Worm (Caenorhabditis elegans) whole organism, mixed stage, embryonic: ENCODE data around the gene T16G12.13.
A peak's percentile ranks its signal among the peaks of the same experiment; 100 is the strongest.

Experiments used
- M03D4.4 ChIP-seq: sonication (generic microtip); optimal IDR thresholded peaks from 2 replicates; lab custom pipeline; 2017; ENCODE audit warnings: mild to moderate bottlenecking, missing genetic modification characterization, missing compliant biosample characterization
- bed-3 ChIP-seq: fragments of 200-800 bp; sonication (Bioruptor generic); optimal IDR thresholded peaks from 3 replicates; lab custom pipeline; 2018; ENCODE audit warnings: mild to moderate bottlenecking, missing genetic modification characterization, moderate library complexity, missing compliant biosample characterization
- blmp-1 ChIP-seq: fragments of 150-350 bp; optimal IDR thresholded peaks from 2 replicates; lab custom pipeline; 2014; ENCODE audit warnings: missing biosample characterization, missing genetic modification characterization
- ceh-39 ChIP-seq: fragments of 150-350 bp; optimal IDR thresholded peaks from 2 replicates; lab custom pipeline; 2014; ENCODE audit warnings: missing biosample characterization, missing genetic modification characterization
- ceh-43 ChIP-seq: fragments of 200-800 bp; sonication (Bioruptor generic); optimal IDR thresholded peaks from 2 replicates; lab custom pipeline; 2018; ENCODE audit warnings: mild to moderate bottlenecking, missing genetic modification characterization, moderate library complexity, missing compliant biosample characterization
- ceh-83 ChIP-seq: fragments of 200-800 bp; sonication (Bioruptor generic); optimal IDR thresholded peaks from 2 replicates; lab custom pipeline; 2018; ENCODE audit warnings: mild to moderate bottlenecking, missing genetic modification characterization, missing compliant biosample characterization
- ces-1 ChIP-seq: fragments of 150-350 bp; optimal IDR thresholded peaks from 2 replicates; lab custom pipeline; 2014; ENCODE audit warnings: missing biosample characterization, missing genetic modification reagents, missing genetic modification characterization
- cnd-1 ChIP-seq: fragments of 200-800 bp; sonication (Bioruptor generic); optimal IDR thresholded peaks from 2 replicates; lab custom pipeline; 2018; ENCODE audit warnings: mild to moderate bottlenecking, missing genetic modification characterization, missing compliant biosample characterization
- drap-1 ChIP-seq: fragments of 200-800 bp; sonication (Bioruptor generic); optimal IDR thresholded peaks from 3 replicates; lab custom pipeline; 2018; ENCODE audit warnings: mild to moderate bottlenecking, missing genetic modification characterization, missing compliant biosample characterization
- elt-1 ChIP-seq: sonication (generic microtip); optimal IDR thresholded peaks from 2 replicates; lab custom pipeline; 2017; ENCODE audit warnings: missing genetic modification characterization, mild to moderate bottlenecking, missing compliant biosample characterization, antibody characterized with exemption, moderate library complexity, borderline replicate concordance; ENCODE audit not compliant: insufficient read depth
- elt-3 ChIP-seq: fragments of 150-350 bp; optimal IDR thresholded peaks from 2 replicates; lab custom pipeline; 2014; ENCODE audit warnings: missing biosample characterization, missing genetic modification characterization
- flh-1 ChIP-seq: fragments of 200-800 bp; sonication (Bioruptor generic); optimal IDR thresholded peaks from 2 replicates; lab custom pipeline; 2018; ENCODE audit warnings: mild to moderate bottlenecking, missing genetic modification characterization, moderate library complexity, missing compliant biosample characterization
- ham-2 ChIP-seq: fragments of 200-800 bp; sonication (Bioruptor generic); optimal IDR thresholded peaks from 2 replicates; lab custom pipeline; 2018; ENCODE audit warnings: mild to moderate bottlenecking, missing genetic modification characterization, missing compliant biosample characterization
- hlh-1 ChIP-seq: fragments of 150-350 bp; optimal IDR thresholded peaks from 2 replicates; lab custom pipeline; 2014; ENCODE audit warnings: missing biosample characterization, missing genetic modification reagents, missing genetic modification characterization
- lin-13 ChIP-seq: fragments of 150-350 bp; optimal IDR thresholded peaks from 2 replicates; lab custom pipeline; 2014; ENCODE audit warnings: missing biosample characterization, missing genetic modification characterization
- lin-32 ChIP-seq: fragments of 200-800 bp; sonication (Bioruptor generic); optimal IDR thresholded peaks from 2 replicates; lab custom pipeline; 2018; ENCODE audit warnings: mild to moderate bottlenecking, missing genetic modification characterization, missing compliant biosample characterization
- lsy-2 ChIP-seq: fragments of 150-350 bp; optimal IDR thresholded peaks from 2 replicates; lab custom pipeline; 2014; ENCODE audit warnings: missing biosample characterization, missing genetic modification characterization
- mab-5 ChIP-seq: fragments of 150-350 bp; optimal IDR thresholded peaks from 2 replicates; lab custom pipeline; 2014; ENCODE audit warnings: missing biosample characterization, missing genetic modification characterization
- mep-1 ChIP-seq: fragments of 150-350 bp; optimal IDR thresholded peaks from 2 replicates; lab custom pipeline; 2017; ENCODE audit warnings: missing biosample characterization, missing genetic modification reagents, missing genetic modification characterization, inconsistent platforms
- mls-2 ChIP-seq: sonication (generic microtip); optimal IDR thresholded peaks from 2 replicates; lab custom pipeline; 2016; ENCODE audit warnings: mild to moderate bottlenecking, missing genetic modification characterization, moderate library complexity, missing compliant biosample characterization
- nhr-12 ChIP-seq: fragments of 150-350 bp; optimal IDR thresholded peaks from 2 replicates; lab custom pipeline; 2014; ENCODE audit warnings: missing biosample characterization, missing genetic modification characterization
- nhr-2 ChIP-seq: fragments of 150-350 bp; optimal IDR thresholded peaks from 2 replicates; lab custom pipeline; 2014; ENCODE audit warnings: missing biosample characterization, missing genetic modification characterization
- nhr-237 ChIP-seq: fragments of 150-350 bp; optimal IDR thresholded peaks from 2 replicates; lab custom pipeline; 2014; ENCODE audit warnings: missing biosample characterization, missing genetic modification characterization
- nhr-28 ChIP-seq: fragments of 150-350 bp; optimal IDR thresholded peaks from 2 replicates; lab custom pipeline; 2014; ENCODE audit warnings: missing biosample characterization, missing genetic modification characterization
- nhr-76 ChIP-seq: sonication (generic microtip); optimal IDR thresholded peaks from 2 replicates; lab custom pipeline; 2017; ENCODE audit warnings: missing biosample characterization, missing genetic modification characterization
- pha-4 ChIP-seq: fragments of 150-350 bp; optimal IDR thresholded peaks from 2 replicates; lab custom pipeline; 2018; ENCODE audit warnings: missing biosample characterization, missing genetic modification reagents, missing genetic modification characterization
- sem-2 ChIP-seq: fragments of 200-800 bp; sonication (Bioruptor generic); optimal IDR thresholded peaks from 2 replicates; lab custom pipeline; 2018; ENCODE audit warnings: mild to moderate bottlenecking, missing genetic modification characterization, missing compliant biosample characterization
- snpc-4 ChIP-seq: fragments of 150-350 bp; optimal IDR thresholded peaks from 2 replicates; lab custom pipeline; 2014; ENCODE audit warnings: missing biosample characterization, missing genetic modification characterization
- sptf-1 ChIP-seq: sonication (generic microtip); optimal IDR thresholded peaks from 2 replicates; lab custom pipeline; 2017; ENCODE audit warnings: mild to moderate bottlenecking, missing genetic modification characterization, moderate library complexity, missing compliant biosample characterization
- tbx-8 ChIP-seq: fragments of 200-800 bp; sonication (Bioruptor generic); optimal IDR thresholded peaks from 2 replicates; lab custom pipeline; 2018; ENCODE audit warnings: mild to moderate bottlenecking, missing genetic modification characterization, moderate library complexity, missing compliant biosample characterization
- unc-120 ChIP-seq: sonication (generic microtip); optimal IDR thresholded peaks from 2 replicates; lab custom pipeline; 2017; ENCODE audit warnings: missing genetic modification characterization, missing compliant biosample characterization; ENCODE audit not compliant: poor library complexity, severe bottlenecking
- unc-39 ChIP-seq: fragments of 150-350 bp; optimal IDR thresholded peaks from 2 replicates; lab custom pipeline; 2014; ENCODE audit warnings: missing biosample characterization, missing genetic modification characterization
- unc-62 ChIP-seq: fragments of 150-350 bp; optimal IDR thresholded peaks from 2 replicates; lab custom pipeline; 2014; ENCODE audit warnings: missing biosample characterization, missing genetic modification reagents, missing genetic modification characterization
- zip-8 ChIP-seq: fragments of 150-350 bp; optimal IDR thresholded peaks from 2 replicates; lab custom pipeline; 2014; ENCODE audit warnings: missing biosample characterization, missing genetic modification characterization
- ztf-11 ChIP-seq: fragments of 150-350 bp; optimal IDR thresholded peaks from 2 replicates; lab custom pipeline; 2014; ENCODE audit warnings: missing biosample characterization, missing genetic modification characterization

T16G12.13 gene

ce11 chrIII:10090685-10091084 lies 30.0 kb downstream of the T16G12.13 start, which contains the start of gene gtf-2H2C:
Gene gtf-2H2C, minus strand, starts transcription at chrIII:10090785.
- TF ChIP-seq M03D4.4 (tag; lab: Kevin White, UChicago) = no peak
- no peak for TF ChIP-seq nhr-12
- TF ChIP-seq nhr-2 (tag; lab: Kevin White, UChicago) = no peak
- no peak for TF ChIP-seq drap-1 (GFP tag; lab: Kevin White, UChicago)
- no peak for TF ChIP-seq elt-3 (tag; lab: Kevin White, UChicago)
- TF ChIP-seq mls-2 (tag; lab: Kevin White, UChicago) = no peak
- TF ChIP-seq ceh-43 (GFP tag; lab: Kevin White, UChicago) = no peak
- no peak for TF ChIP-seq ces-1 (GFP tag; lab: Kevin White, UChicago)

- TF ChIP-seq zip-8 (tag; lab: Kevin White, UChicago) (no peak), ceh-43 (GFP tag; lab: Kevin White, UChicago) (no peak), unc-39 (no peak), mep-1 (tag; lab: Kevin White, UChicago) (no peak), sptf-1 (tag; lab: Kevin White, UChicago) (no peak), lin-32 (GFP tag; lab: Kevin White, UChicago) (peak; percentile 2), nhr-237 (tag; lab: Kevin White, UChicago) (no peak), nhr-28 (no peak)
Measured at ce11 chrIII:10093093-10093492, 32.4 kb downstream of the T16G12.13 start.

ce11 chrIII:10094538-10094937 lies 33.9 kb downstream of the T16G12.13 start:
- TF ChIP-seq M03D4.4 (tag; lab: Kevin White, UChicago) (peak; percentile 59), unc-62 (GFP tag; lab: Kevin White, UChicago) (peak; percentile 3), lin-13 (tag; lab: Kevin White, UChicago) (no peak), elt-1 (no peak), pha-4 (tag; lab: Kevin White, UChicago) (peak; percentile 58), cnd-1 (peak; percentile 69), mls-2 (tag; lab: Kevin White, UChicago) (peak; percentile 58), unc-39 (no peak), ztf-11 (tag; lab: Kevin White, UChicago) (no peak), lsy-2 (tag; lab: Kevin White, UChicago) (peak; percentile 21), mep-1 (tag; lab: Kevin White, UChicago) (no peak), drap-1 (GFP tag; lab: Kevin White, UChicago) (peak; percentile 28), bed-3 (GFP tag; lab: Kevin White, UChicago) (peak; percentile 9), sptf-1 (tag; lab: Kevin White, UChicago) (peak; percentile 79), lin-32 (GFP tag; lab: Kevin White, UChicago) (no peak), ham-2 (GFP tag; lab: Kevin White, UChicago) (peak; percentile 91), unc-120 (tag; lab: Kevin White, UChicago) (peak; percentile 56), nhr-2 (tag; lab: Kevin White, UChicago) (peak; percentile 9)

ce11 chrIII:10095377-10095776 lies 34.7 kb downstream of the T16G12.13 start:
- TF ChIP-seq tbx-8 (GFP tag; lab: Kevin White, UChicago) (no peak), nhr-237 (tag; lab: Kevin White, UChicago) (no peak), hlh-1 (no peak), M03D4.4 (tag; lab: Kevin White, UChicago) (no peak), nhr-12 (no peak), ceh-39 (no peak), nhr-76 (no peak), unc-39 (no peak), unc-120 (tag; lab: Kevin White, UChicago) (no peak), lin-13 (tag; lab: Kevin White, UChicago) (no peak), ces-1 (GFP tag; lab: Kevin White, UChicago) (no peak)

- TF ChIP-seq hlh-1 = peak; percentile 91
- TF ChIP-seq nhr-2 (tag; lab: Kevin White, UChicago) = peak; percentile 49
- TF ChIP-seq blmp-1 = no peak
- TF ChIP-seq cnd-1 = peak; percentile 36
- peak; percentile 92 for TF ChIP-seq ces-1 (GFP tag; lab: Kevin White, UChicago)
- peak; percentile 70 for TF ChIP-seq ztf-11 (tag; lab: Kevin White, UChicago)
- no peak for TF ChIP-seq M03D4.4 (tag; lab: Kevin White, UChicago)
- TF ChIP-seq elt-1 = no peak
- TF ChIP-seq sptf-1 (tag; lab: Kevin White, UChicago) = peak; percentile 39
- peak; percentile 88 for TF ChIP-seq unc-62 (GFP tag; lab: Kevin White, UChicago)
- peak; percentile 82 for TF ChIP-seq nhr-237 (tag; lab: Kevin White, UChicago)
- peak; percentile 32 for TF ChIP-seq mep-1 (tag; lab: Kevin White, UChicago)
- no peak for TF ChIP-seq flh-1 (GFP tag; lab: Kevin White, UChicago)
- TF ChIP-seq ceh-83 = no peak
- TF ChIP-seq bed-3 (GFP tag; lab: Kevin White, UChicago) = no peak
- TF ChIP-seq lin-32 (GFP tag; lab: Kevin White, UChicago) = no peak
- TF ChIP-seq mls-2 (tag; lab: Kevin White, UChicago) = peak; percentile 70
- peak; percentile 72 for TF ChIP-seq drap-1 (GFP tag; lab: Kevin White, UChicago)
- no peak for TF ChIP-seq zip-8 (tag; lab: Kevin White, UChicago)
- TF ChIP-seq elt-3 (tag; lab: Kevin White, UChicago) = peak; percentile 41
- peak; percentile 98 for TF ChIP-seq ceh-39
- TF ChIP-seq snpc-4 (tag; lab: Kevin White, UChicago) = no peak
- peak; percentile 89 for TF ChIP-seq lsy-2 (tag; lab: Kevin White, UChicago)
- peak; percentile 80 for TF ChIP-seq pha-4 (tag; lab: Kevin White, UChicago)
- TF ChIP-seq unc-120 (tag; lab: Kevin White, UChicago) = peak; percentile 72
- no peak for TF ChIP-seq unc-39
- TF ChIP-seq nhr-12 = no peak
- no peak for TF ChIP-seq lin-13 (tag; lab: Kevin White, UChicago)
- TF ChIP-seq nhr-28 = no peak
- TF ChIP-seq sem-2 (GFP tag; lab: Kevin White, UChicago) = no peak
- TF ChIP-seq mab-5 (tag; lab: Kevin White, UChicago) = peak; percentile 78
- TF ChIP-seq ham-2 (GFP tag; lab: Kevin White, UChicago) = peak; percentile 52
Measured at ce11 chrIII:10096525-10096972, 35.9 kb downstream of the T16G12.13 start.
